Fruit fly (Drosophila melanogaster) whole organism, embryonic: ENCODE measurements around the gene CG3909.

Source experiments
- CG10431 ChIP-seq: fragments of 200-800 bp; sonication (Bioruptor generic); optimal IDR thresholded peaks from 3 replicates; lab custom pipeline; 2018; ENCODE audit warnings: missing biosample characterization, mild to moderate bottlenecking, missing genetic modification characterization
- CG14667 ChIP-seq: fragments of 200-800 bp; sonication (Bioruptor generic); IDR thresholded peaks from 2 replicates; pipeline ENCODE4 v1.3.6; 2022; ENCODE audit warnings: missing biosample characterization, missing genetic modification characterization
- CG17829 ChIP-seq: fragments of 200-800 bp; optimal IDR thresholded peaks from 2 replicates; lab custom pipeline; 2019; ENCODE audit warnings: missing biosample characterization, mild to moderate bottlenecking, missing genetic modification characterization, moderate library complexity
- Dref ChIP-seq: fragments of 200-800 bp; sonication (Bioruptor generic); IDR thresholded peaks from 2 replicates; pipeline ENCODE4 v1.3.6; 2022; ENCODE audit warnings: missing biosample characterization, missing genetic modification characterization
- Sry-δ ChIP-seq: fragments of 200-800 bp; sonication (Bioruptor generic); optimal IDR thresholded peaks from 2 replicates; lab custom pipeline; 2016; ENCODE audit warnings: missing biosample characterization, missing genetic modification characterization
- fu2 ChIP-seq: fragments of 200-800 bp; sonication (Bioruptor generic); optimal IDR thresholded peaks from 2 replicates; lab custom pipeline; 2016; ENCODE audit warnings: missing biosample characterization, missing genetic modification characterization
- wdn ChIP-seq: fragments of 200-800 bp; sonication (Bioruptor generic); IDR thresholded peaks from 2 replicates; pipeline ENCODE4 v1.3.6; 2022; ENCODE audit warnings: missing biosample characterization, missing genetic modification characterization

- TF ChIP-seq Sry-δ (GFP tag; lab: Kevin White, UChicago) (no peak), CG10431 (GFP tag; lab: Kevin White, UChicago) (no peak), Dref (GFP tag; lab: Robert Waterston, UW) (no peak), fu2 (no peak), wdn (GFP tag; lab: Robert Waterston, UW) (no peak), CG14667 (no peak), CG17829 (no peak)
Observed at dm6 chr3R:10028378-10028777, 14.7 kb upstream of the CG3909 start.
